Fruit fly (Drosophila melanogaster) Kc167 (cell line): ENCODE results near the gene Gyc76C.
"Not testable (repeated sequence)": the region's sequence is repeated elsewhere in the genome, so short reads cannot be mapped to it uniquely, and the experiment has no call there.

ENCODE experiments used
- Myc ChIP-seq: fragments of >200 bp; optimal IDR thresholded peaks from 2 replicates; lab custom pipeline; 2017; ENCODE audit warnings: missing external identifiers
- Sin3A ChIP-seq: fragments of >200 bp; optimal IDR thresholded peaks from 2 replicates; lab custom pipeline; 2018; ENCODE audit warnings: missing external identifiers
- h ChIP-seq: fragments of >200 bp; optimal IDR thresholded peaks from 3 replicates; lab custom pipeline; 2018; ENCODE audit warnings: missing external identifiers
- insv ChIP-seq: fragments of >200 bp; optimal IDR thresholded peaks from 3 replicates; lab custom pipeline; 2018; ENCODE audit warnings: missing external identifiers
- psq ChIP-seq: fragments of >200 bp; optimal IDR thresholded peaks from 2 replicates; lab custom pipeline; 2017; ENCODE audit warnings: missing external identifiers
- ttk ChIP-seq: sonication (Bioruptor generic); optimal IDR thresholded peaks from 2 replicates; lab custom pipeline; 2017; ENCODE audit warnings: missing external identifiers

The Gyc76C gene

DNA sequence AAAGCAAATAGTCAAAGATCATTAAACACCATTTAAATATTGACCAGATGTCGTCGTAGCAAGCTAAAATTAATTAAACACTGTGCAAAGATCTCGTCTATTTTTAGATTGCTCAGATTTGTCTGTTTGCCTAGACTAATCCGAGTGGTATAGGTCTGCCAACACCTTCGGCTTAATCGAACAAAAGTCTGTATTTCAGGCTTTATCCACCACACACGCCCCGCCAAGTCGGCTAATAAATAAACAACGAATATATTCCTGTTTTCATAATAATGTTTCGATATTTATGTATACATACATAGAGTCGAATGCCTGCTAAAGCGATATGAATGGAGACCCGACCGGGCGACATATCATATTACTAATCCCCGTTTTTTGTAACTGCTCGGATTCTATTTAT, 14.8 kb downstream of the Gyc76C start:
- TF ChIP-seq ttk (lab: Kevin White, UChicago) (no peak), Myc (lab: Kevin White, UChicago) (no peak), psq (lab: Kevin White, UChicago) (no peak), insv (no peak), Sin3A (lab: Kevin White, UChicago) (no peak), h (no peak)

DNA sequence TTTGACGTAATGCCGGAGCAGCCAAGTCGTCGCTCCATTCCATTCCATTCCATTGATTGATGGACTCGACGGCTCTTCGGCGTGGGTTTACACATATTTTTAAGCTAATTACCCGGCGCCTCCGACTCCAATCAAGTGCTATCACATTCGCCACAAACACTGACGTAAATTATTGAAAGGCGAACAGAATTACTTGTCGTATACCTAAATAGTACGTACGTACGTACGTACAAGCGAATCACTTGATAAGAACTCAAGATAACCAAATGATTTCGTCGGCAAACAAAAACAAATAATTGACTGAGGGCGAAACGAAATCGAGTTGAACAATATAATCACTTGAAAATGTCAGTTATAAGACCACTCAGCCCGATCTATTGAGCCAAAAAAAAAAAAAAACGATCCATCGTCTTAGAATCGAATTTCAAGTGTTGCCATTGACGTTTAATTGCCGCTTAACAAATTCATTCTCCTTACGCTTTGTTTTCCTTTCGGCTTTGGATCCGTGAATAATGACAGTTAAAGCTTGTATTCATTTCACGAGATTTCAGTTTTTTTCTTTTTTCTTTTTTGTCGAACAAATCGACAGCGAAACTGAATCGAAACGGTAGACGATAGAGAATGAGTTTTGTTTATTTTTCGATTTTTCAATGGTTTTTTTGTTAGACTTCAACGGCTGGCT, 15.9 kb downstream of the Gyc76C start:
- TF ChIP-seq ttk (lab: Kevin White, UChicago) (no peak), Sin3A (lab: Kevin White, UChicago) (no peak), psq (lab: Kevin White, UChicago) (no peak), insv (no peak), Myc (lab: Kevin White, UChicago) (no peak), h (no peak)

DNA sequence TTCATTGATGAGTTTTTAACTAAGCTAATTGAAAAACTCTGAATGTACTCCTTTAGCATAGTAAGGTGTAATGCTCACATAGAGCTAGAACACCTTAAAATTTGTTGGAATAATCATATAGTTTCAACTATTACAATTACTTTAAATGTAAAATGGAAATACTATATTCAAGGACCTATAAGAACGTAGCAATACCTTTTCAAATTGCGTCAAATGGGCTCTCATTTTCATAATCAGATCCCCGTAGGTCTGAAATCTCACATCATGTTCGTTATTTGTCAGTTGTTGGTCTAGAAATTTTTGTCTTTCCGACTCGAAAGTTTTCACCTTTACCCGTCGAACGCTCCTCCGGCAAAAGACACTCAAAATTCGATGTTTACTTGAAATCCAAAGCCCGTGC, 33.3 kb downstream of the Gyc76C start, which contains the start of gene Vtld:
TSS of gene Vtld (plus strand) at position 301 of the 400 bp plus-strand sequence.
- not testable (repeated sequence) for TF ChIP-seq insv; Myc (lab: Kevin White, UChicago); Sin3A (lab: Kevin White, UChicago)

DNA sequence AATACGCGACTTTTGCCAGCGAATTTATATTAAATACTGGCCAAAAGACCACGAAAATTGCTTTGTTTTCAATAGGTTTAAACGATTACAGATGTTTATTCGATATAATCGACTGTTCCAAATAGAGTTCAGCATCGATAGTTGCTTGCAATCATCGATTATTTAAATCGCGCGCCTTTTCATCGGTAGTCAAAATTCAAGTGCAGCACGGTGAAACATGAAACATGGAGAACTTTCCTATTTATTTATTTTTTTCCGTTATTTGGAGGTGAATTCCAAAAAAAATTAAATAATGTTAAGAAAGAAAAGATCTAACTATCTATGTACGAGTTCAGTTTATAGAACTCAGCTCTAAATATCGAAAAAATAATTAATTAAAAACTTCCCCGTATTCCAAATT, 43.7 kb downstream of the Gyc76C start, which contains the start of gene CG42638:
TSS of gene CG42638 (minus strand) at position 101 of the 400 bp plus-strand sequence.
- not testable (repeated sequence) for TF ChIP-seq insv; Myc (lab: Kevin White, UChicago); ttk (lab: Kevin White, UChicago)

DNA sequence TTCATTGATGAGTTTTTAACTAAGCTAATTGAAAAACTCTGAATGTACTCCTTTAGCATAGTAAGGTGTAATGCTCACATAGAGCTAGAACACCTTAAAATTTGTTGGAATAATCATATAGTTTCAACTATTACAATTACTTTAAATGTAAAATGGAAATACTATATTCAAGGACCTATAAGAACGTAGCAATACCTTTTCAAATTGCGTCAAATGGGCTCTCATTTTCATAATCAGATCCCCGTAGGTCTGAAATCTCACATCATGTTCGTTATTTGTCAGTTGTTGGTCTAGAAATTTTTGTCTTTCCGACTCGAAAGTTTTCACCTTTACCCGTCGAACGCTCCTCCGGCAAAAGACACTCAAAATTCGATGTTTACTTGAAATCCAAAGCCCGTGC, 64.7 kb downstream of the Gyc76C start, which contains the start of gene CG42529:
TSS of gene CG42529 (plus strand) at position 301 of the 400 bp plus-strand sequence.
- not testable (repeated sequence) for TF ChIP-seq Myc, Sin3A, ttk (lab: Kevin White, UChicago)

DNA sequence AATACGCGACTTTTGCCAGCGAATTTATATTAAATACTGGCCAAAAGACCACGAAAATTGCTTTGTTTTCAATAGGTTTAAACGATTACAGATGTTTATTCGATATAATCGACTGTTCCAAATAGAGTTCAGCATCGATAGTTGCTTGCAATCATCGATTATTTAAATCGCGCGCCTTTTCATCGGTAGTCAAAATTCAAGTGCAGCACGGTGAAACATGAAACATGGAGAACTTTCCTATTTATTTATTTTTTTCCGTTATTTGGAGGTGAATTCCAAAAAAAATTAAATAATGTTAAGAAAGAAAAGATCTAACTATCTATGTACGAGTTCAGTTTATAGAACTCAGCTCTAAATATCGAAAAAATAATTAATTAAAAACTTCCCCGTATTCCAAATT, 75.1 kb downstream of the Gyc76C start, which contains the start of gene Trpml:
TSS of gene Trpml (minus strand) at position 101 of the 400 bp plus-strand sequence.
- not testable (repeated sequence) for TF ChIP-seq h; ttk (lab: Kevin White, UChicago); insv

DNA sequence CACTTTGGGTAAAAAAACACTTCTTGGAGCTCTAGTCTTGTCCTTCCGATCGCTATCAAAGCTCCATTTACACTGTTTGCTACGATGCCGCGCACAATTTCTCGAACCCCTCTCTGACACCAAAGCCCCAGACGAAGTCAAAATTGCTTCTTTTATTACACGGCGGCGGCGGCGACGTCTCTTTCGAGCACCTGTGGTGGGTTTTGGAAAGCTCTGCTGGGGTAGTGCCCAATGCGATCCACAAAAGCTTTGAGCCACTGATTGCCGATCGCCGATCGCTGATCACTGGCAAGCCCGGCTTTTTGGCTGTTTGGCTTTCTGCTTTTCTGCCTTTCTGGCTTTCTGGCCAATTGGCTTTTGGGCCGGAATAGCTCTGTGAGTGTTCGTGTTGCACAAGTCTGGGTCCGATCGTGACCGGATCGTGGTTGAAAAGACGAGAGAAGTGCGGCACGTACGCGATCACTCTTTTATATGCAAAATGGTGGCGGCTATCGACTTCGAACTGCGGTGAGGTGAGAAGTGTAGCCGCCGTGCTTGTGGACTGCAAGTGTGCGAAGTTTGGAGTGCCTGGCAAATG, 85.7 kb downstream of the Gyc76C start, which contains the start of gene serp:
TSS of gene serp (minus strand) at position 446 of the 577 bp plus-strand sequence.
- TF ChIP-seq psq (lab: Kevin White, UChicago) (no peak), insv (no peak), Sin3A (lab: Kevin White, UChicago) (no peak), ttk (lab: Kevin White, UChicago) (no peak)

DNA sequence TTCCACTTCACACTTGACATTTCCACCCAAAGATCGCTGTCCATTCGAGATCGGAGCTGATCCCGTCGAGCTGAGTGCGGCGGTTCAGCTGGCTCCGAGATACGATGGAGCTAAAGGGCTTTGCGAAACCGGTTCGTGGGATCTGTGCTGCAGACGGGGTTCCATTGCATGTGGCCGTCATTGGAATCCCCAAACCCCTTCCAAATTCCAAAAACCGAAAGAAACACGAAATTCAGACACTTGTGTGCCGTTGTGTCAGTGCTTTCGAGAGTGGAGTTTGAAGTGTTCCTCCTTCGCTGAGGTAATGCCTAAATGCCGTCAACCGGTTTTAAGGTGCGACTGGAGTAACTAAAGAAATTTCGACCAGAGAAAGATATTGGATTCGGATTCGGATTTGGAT, 88.5 kb downstream of the Gyc76C start:
- TF ChIP-seq Sin3A (lab: Kevin White, UChicago) (no peak), h (no peak), insv (no peak), Myc (lab: Kevin White, UChicago) (no peak), ttk (lab: Kevin White, UChicago) (no peak), psq (lab: Kevin White, UChicago) (no peak)

DNA sequence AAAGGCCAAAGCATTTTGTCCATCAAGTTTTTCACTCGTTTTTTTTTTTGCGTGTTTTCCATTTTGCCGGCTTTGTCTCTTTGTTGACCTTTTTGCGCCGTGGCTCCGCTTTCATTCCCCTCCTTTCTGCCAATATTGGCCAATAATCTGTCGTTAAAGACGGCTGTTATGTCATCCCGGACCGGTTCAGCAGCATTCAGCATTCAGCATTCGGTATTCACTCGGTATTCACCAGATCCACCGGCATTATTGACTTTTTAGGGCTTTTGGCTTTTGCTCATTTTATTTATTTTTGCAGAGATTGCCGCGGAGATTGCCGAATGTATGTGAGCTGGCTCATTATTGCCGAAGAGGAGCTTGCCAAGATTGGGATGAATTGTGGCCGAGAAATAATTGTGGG, 90.0 kb downstream of the Gyc76C start:
- TF ChIP-seq Myc (lab: Kevin White, UChicago): no peak
- TF ChIP-seq ttk (lab: Kevin White, UChicago): no peak
- TF ChIP-seq psq (lab: Kevin White, UChicago): no peak
- no peak for TF ChIP-seq h
- TF ChIP-seq insv: no peak
- TF ChIP-seq Sin3A (lab: Kevin White, UChicago): no peak

DNA sequence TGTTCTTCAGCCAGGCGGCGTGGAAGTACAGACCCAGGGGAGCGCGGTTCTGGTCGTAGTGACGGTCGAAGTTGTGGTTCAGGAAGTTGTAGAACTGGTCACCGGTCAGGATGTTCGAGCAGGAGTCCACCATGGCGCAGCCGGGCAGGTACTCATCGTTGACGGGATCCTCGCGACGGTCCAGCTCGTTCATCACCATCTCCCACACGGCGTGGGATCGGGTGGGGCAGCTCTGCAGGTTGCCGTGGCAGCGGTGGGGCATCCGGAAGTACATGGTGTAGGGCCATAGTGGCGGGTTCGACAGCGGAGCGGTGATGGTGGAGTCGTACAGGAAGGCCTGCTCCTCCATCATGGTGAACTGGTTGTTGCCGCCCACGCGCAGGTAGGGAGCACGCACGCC, 91.7 kb downstream of the Gyc76C start:
- TF ChIP-seq h: no peak
- TF ChIP-seq Myc (lab: Kevin White, UChicago): no peak
- TF ChIP-seq ttk (lab: Kevin White, UChicago): no peak
- no peak for TF ChIP-seq psq (lab: Kevin White, UChicago)
- no peak for TF ChIP-seq insv
- no peak for TF ChIP-seq Sin3A (lab: Kevin White, UChicago)

DNA sequence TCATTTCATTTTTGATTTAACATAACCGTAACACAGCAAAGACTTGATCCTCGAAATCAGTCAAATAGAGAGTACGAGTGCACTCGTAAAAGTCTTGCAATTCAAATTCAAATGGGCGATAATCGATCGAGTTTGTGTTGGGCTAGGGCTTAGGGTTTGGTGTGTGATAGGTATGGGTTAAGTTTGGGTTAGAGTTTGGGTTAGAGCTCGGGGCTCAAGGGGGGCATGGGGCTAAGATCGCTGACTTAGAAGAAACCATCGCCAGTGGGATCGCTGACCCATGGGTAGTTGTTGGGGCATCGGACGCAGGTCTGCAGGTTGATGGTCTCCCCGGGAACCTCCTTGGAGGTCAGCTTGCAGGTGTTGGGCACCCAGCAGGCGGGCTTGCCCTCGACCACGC, 92.3 kb downstream of the Gyc76C start:
- TF ChIP-seq insv: no peak
- TF ChIP-seq psq (lab: Kevin White, UChicago): no peak
- no peak for TF ChIP-seq Sin3A (lab: Kevin White, UChicago)
- TF ChIP-seq Myc (lab: Kevin White, UChicago): no peak
- TF ChIP-seq h: no peak
- no peak for TF ChIP-seq ttk (lab: Kevin White, UChicago)
